Worm (Caenorhabditis elegans): ENCODE results near the gene skr-14.

DNA sequence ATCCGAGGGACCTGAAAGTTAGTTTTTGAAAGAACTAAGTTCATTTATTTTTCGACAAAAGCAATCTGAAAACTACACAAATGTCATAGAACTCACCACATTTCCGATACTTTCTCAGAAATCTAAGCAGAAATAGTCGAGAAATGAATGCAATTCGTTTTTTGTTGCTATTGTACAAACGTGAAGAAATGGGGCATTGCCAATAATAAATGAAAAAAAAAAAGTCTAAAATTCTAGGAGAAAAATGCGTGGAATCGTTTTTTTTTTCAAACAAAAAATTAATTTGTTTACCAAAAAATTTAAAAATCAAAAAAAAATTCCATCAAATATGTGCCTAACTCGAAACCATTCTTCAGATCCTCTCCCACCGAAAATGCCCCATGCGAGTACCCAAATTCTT, 9.7 kb downstream of the skr-14 start, which contains the start of gene Y47D7A.17:
- no peak for TF ChIP-seq tra-4 (tag; optimal IDR thresholded peaks at IDR 0.05)
- TF ChIP-seq sea-1 (GFP tag; conservative IDR thresholded peaks at IDR 0.05): no peak
- no peak for TF ChIP-seq tbx-11 (GFP tag; IDR thresholded peaks at IDR 0.05)
- TF ChIP-seq ama-1 (optimal IDR thresholded peaks at IDR 0.05): no peak

Data from whole organism, early embryonic.